Worm (Caenorhabditis elegans): ENCODE data around the gene T24H10.4.

- TF ChIP-seq ceh-48 (tag; optimal IDR thresholded peaks at IDR 0.05) (no peak), T23F11.4 (GFP tag; optimal IDR thresholded peaks at IDR 0.05) (no peak)
These were observed 22.0 kb downstream of the T24H10.4 start, which contains the start of gene C16D2.1 for ce11 chrII:9131363-9131762.
